Worm (Caenorhabditis elegans): Measurements from ENCODE around the gene T25G12.3.

The T25G12.3 gene

DNA sequence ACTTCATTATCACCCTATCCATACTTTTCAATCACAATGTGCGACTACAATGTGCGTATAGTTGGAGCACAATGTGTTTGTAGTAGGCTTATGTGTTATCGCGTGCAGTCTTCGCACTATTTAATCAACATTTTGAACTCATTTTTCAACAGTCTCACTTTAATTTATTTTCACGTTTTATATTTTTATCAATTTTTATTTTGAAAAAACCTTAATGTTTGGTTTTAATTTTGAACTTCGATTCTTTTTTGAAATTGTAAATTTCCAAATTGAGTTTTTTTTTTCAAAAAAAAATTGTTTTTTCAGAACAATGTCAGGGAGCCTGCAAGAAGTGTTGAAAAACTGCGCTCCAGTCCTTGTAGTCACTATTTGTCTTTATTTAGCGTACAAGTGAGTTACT is 11.6 kb downstream of the T25G12.3 start, which contains the start of gene T25G12.13:
TSS of gene T25G12.13 (plus strand) at position 301 of the 400 bp plus-strand sequence.
- peak; percentile 30 for TF ChIP-seq elt-2 (tag; optimal IDR thresholded peaks at IDR 0.05)
- no peak for TF ChIP-seq ama-1 (optimal IDR thresholded peaks at IDR 0.05)

- no peak for TF ChIP-seq nhr-76 (tag; optimal IDR thresholded peaks at IDR 0.05)
- no peak for TF ChIP-seq ceh-28 (tag; optimal IDR thresholded peaks at IDR 0.05)
- TF ChIP-seq elt-2 (tag; optimal IDR thresholded peaks at IDR 0.05): peak; percentile 26
- TF ChIP-seq eor-1 (tag; optimal IDR thresholded peaks at IDR 0.05): no peak
Measured at ce11 chrX:17247260-17247659, 15.8 kb downstream of the T25G12.3 start.

ce11 chrX:17255750-17256149 is 24.3 kb downstream of the T25G12.3 start:
- TF ChIP-seq pqm-1 (tag; optimal IDR thresholded peaks at IDR 0.05) (peak; percentile 25), elt-2 (tag; optimal IDR thresholded peaks at IDR 0.05) (peak; percentile 88)

ce11 chrX:17256769-17257168 is 25.3 kb downstream of the T25G12.3 start, which contains the start of gene Y40C7B.4:
Gene Y40C7B.4, minus strand, starts transcription at chrX:17256787.
- TF ChIP-seq nhr-43 (tag; optimal IDR thresholded peaks at IDR 0.05; ENCODE audit: poor library complexity, severe bottlenecking) (no peak), pqm-1 (tag; optimal IDR thresholded peaks at IDR 0.05) (peak; percentile 93), pha-4 (tag; optimal IDR thresholded peaks at IDR 0.05) (peak; percentile 67), ceh-9 (tag; optimal IDR thresholded peaks at IDR 0.05) (no peak), ztf-11 (tag; optimal IDR thresholded peaks at IDR 0.05) (no peak), tbx-2 (tag; optimal IDR thresholded peaks at IDR 0.05) (no peak), zag-1 (tag; optimal IDR thresholded peaks at IDR 0.05) (no peak), nhr-67 (tag; optimal IDR thresholded peaks at IDR 0.05) (no peak), lin-39 (tag; optimal IDR thresholded peaks at IDR 0.05) (no peak), skn-1 (tag; optimal IDR thresholded peaks at IDR 0.05) (no peak), jun-1 (tag; optimal IDR thresholded peaks at IDR 0.05) (peak; percentile 56), ztf-4 (tag; optimal IDR thresholded peaks at IDR 0.05) (no peak), hmg-11 (tag; optimal IDR thresholded peaks at IDR 0.05) (no peak), daf-12 (tag; optimal IDR thresholded peaks at IDR 0.05) (no peak), ceh-82 (tag; optimal IDR thresholded peaks at IDR 0.05) (no peak), ZK546.5 (tag; optimal IDR thresholded peaks at IDR 0.05) (no peak), egl-5 (tag; optimal IDR thresholded peaks at IDR 0.05) (no peak), fos-1 (tag; optimal IDR thresholded peaks at IDR 0.05) (no peak), aly-2 (tag; optimal IDR thresholded peaks at IDR 0.05) (no peak), fkh-10 (GFP tag; optimal IDR thresholded peaks at IDR 0.05) (no peak), nhr-23 (tag; optimal IDR thresholded peaks at IDR 0.05) (no peak), elt-1 (tag; optimal IDR thresholded peaks at IDR 0.05) (no peak), elt-2 (tag; optimal IDR thresholded peaks at IDR 0.05) (peak; percentile 97), elt-3 (tag; optimal IDR thresholded peaks at IDR 0.05) (no peak), mdl-1 (tag; optimal IDR thresholded peaks at IDR 0.05) (no peak), nhr-11 (tag; optimal IDR thresholded peaks at IDR 0.05) (no peak)
